Worm (Caenorhabditis elegans): Measurements from ENCODE around the gene dylt-2.

ce11 chrX:8961120-8961834 is 21.3 kb upstream of the dylt-2 start, which contains the start of gene aexr-3:
- no peak for TF ChIP-seq dao-5 (tag; optimal IDR thresholded peaks at IDR 0.05)
- no peak for TF ChIP-seq him-1 (tag; optimal IDR thresholded peaks at IDR 0.05)
- TF ChIP-seq W03F9.2 (tag; optimal IDR thresholded peaks at IDR 0.05), result no peak
